Worm (Caenorhabditis elegans) whole organism, young adult: ENCODE data around the gene fip-2.

ENCODE experiments used
- B0019.2 ChIP-seq: fragments of 200-800 bp; sonication (Bioruptor generic); conservative IDR thresholded peaks from 2 replicates; pipeline ENCODE4 v1.3.6; 2022; ENCODE audit warnings: missing genetic modification reagents, missing genetic modification characterization, missing compliant biosample characterization
- B0261.1 ChIP-seq: sonication (generic microtip); optimal IDR thresholded peaks from 2 replicates; lab custom pipeline; 2016; ENCODE audit warnings: mild to moderate bottlenecking, missing genetic modification characterization, moderate library complexity, missing compliant biosample characterization
- B0336.3 ChIP-seq: fragments of 200-800 bp; sonication (Bioruptor generic); IDR thresholded peaks from 2 replicates; pipeline ENCODE4 v1.3.6; 2022; ENCODE audit warnings: missing genetic modification characterization, missing compliant biosample characterization
- C17E4.6 ChIP-seq: fragments of 200-800 bp; sonication (Bioruptor generic); IDR thresholded peaks from 2 replicates; pipeline ENCODE4 v1.3.6; 2022; ENCODE audit warnings: missing genetic modification reagents, missing genetic modification characterization, missing compliant biosample characterization
- F23B12.7 ChIP-seq: sonication (generic microtip); optimal IDR thresholded peaks from 2 replicates; lab custom pipeline; 2017; ENCODE audit warnings: missing genetic modification characterization, mild to moderate bottlenecking, missing compliant biosample characterization, antibody characterized with exemption, moderate library complexity; ENCODE audit not compliant: insufficient read depth
- F52B5.7 ChIP-seq: sonication (generic microtip); optimal IDR thresholded peaks from 2 replicates; lab custom pipeline; 2016; ENCODE audit warnings: mild to moderate bottlenecking, missing genetic modification characterization, missing compliant biosample characterization
- K11D2.4 ChIP-seq: fragments of 200-800 bp; sonication (Bioruptor generic); IDR thresholded peaks from 2 replicates; pipeline ENCODE4 v1.3.6; 2022; ENCODE audit warnings: missing genetic modification reagents, missing genetic modification characterization, missing compliant biosample characterization
- T07F8.4 ChIP-seq: sonication (generic microtip); optimal IDR thresholded peaks from 2 replicates; lab custom pipeline; 2016; ENCODE audit warnings: mild to moderate bottlenecking, missing genetic modification characterization, moderate library complexity, missing compliant biosample characterization
- T26A5.8 ChIP-seq: sonication (generic microtip); optimal IDR thresholded peaks from 2 replicates; lab custom pipeline; 2016; ENCODE audit warnings: missing genetic modification characterization, missing compliant biosample characterization
- Y79H2A.3 ChIP-seq: fragments of 200-800 bp; sonication (Bioruptor generic); conservative IDR thresholded peaks from 2 replicates; pipeline ENCODE4 v1.3.6; 2022; ENCODE audit warnings: missing genetic modification reagents, missing genetic modification characterization, missing compliant biosample characterization
- aptf-3 ChIP-seq: fragments of 200-800 bp; sonication (Bioruptor generic); IDR thresholded peaks from 2 replicates; pipeline ENCODE4 v1.3.6; 2022; ENCODE audit warnings: missing genetic modification characterization, missing compliant biosample characterization
- athp-1 ChIP-seq: sonication (generic microtip); optimal IDR thresholded peaks from 2 replicates; lab custom pipeline; 2017; ENCODE audit warnings: mild to moderate bottlenecking, missing genetic modification characterization, missing compliant biosample characterization
- attf-3 ChIP-seq: fragments of 200-800 bp; sonication (Bioruptor generic); conservative IDR thresholded peaks from 2 replicates; pipeline ENCODE4 v1.3.6; 2022; ENCODE audit warnings: missing genetic modification reagents, missing genetic modification characterization, missing compliant biosample characterization
- attf-5 ChIP-seq: fragments of 200-800 bp; sonication (Bioruptor generic); optimal IDR thresholded peaks from 2 replicates; lab custom pipeline; 2018; ENCODE audit warnings: mild to moderate bottlenecking, missing genetic modification characterization, missing compliant biosample characterization
- attf-6 ChIP-seq: fragments of 200-800 bp; sonication (Bioruptor generic); IDR thresholded peaks from 2 replicates; pipeline ENCODE4 v1.3.6; 2022; ENCODE audit warnings: missing genetic modification reagents, missing genetic modification characterization, missing compliant biosample characterization
- bed-1 ChIP-seq: fragments of 200-800 bp; sonication (Bioruptor generic); IDR thresholded peaks from 2 replicates; pipeline ENCODE4 v1.3.6; 2022; ENCODE audit warnings: missing genetic modification reagents, missing genetic modification characterization, missing compliant biosample characterization
- cebp-1 ChIP-seq, 2 experiments: fragments of 200-800 bp in 1 of 2; sonication (Bioruptor generic) in 1 of 2; sonication (generic microtip) in 1 of 2; IDR thresholded peaks in 1 of 2; optimal IDR thresholded peaks in 1 of 2; 2 replicates each; pipeline versions ENCODE4 v1.3.6 to Lab custom; 2017 to 2022; ENCODE audit warnings: missing compliant biosample characterization in 2 of 2, missing genetic modification characterization in 2 of 2, mild to moderate bottlenecking in 1 of 2, missing genetic modification reagents in 1 of 2, moderate library complexity in 1 of 2
- cebp-2 ChIP-seq: fragments of 200-800 bp; sonication (Bioruptor generic); IDR thresholded peaks from 2 replicates; pipeline ENCODE4 v1.3.6; 2022; ENCODE audit warnings: missing genetic modification characterization, missing compliant biosample characterization
- ceh-27 ChIP-seq: fragments of 200-800 bp; sonication (Bioruptor generic); optimal IDR thresholded peaks from 2 replicates; lab custom pipeline; 2018; ENCODE audit warnings: mild to moderate bottlenecking, missing genetic modification characterization, moderate library complexity, missing compliant biosample characterization
- ceh-79 ChIP-seq: sonication (generic microtip); optimal IDR thresholded peaks from 2 replicates; lab custom pipeline; 2017; ENCODE audit warnings: mild to moderate bottlenecking, missing genetic modification characterization, missing compliant biosample characterization
- chd-7 ChIP-seq: sonication (generic microtip); optimal IDR thresholded peaks from 2 replicates; lab custom pipeline; 2016; ENCODE audit warnings: mild to moderate bottlenecking, missing genetic modification characterization, moderate library complexity, missing compliant biosample characterization
- dox-1 ChIP-seq: fragments of 200-800 bp; sonication (Bioruptor generic); IDR thresholded peaks from 2 replicates; pipeline ENCODE4 v1.3.6; 2022; ENCODE audit warnings: missing genetic modification reagents, missing genetic modification characterization, missing compliant biosample characterization
- efl-1 ChIP-seq: fragments of 150-350 bp; optimal IDR thresholded peaks from 2 replicates; lab custom pipeline; 2014; ENCODE audit warnings: missing biosample characterization, missing genetic modification reagents, missing genetic modification characterization
- egl-44 ChIP-seq: fragments of 200-800 bp; sonication (Bioruptor generic); IDR thresholded peaks from 2 replicates; pipeline ENCODE4 v1.3.6; 2022; ENCODE audit warnings: missing genetic modification reagents, missing genetic modification characterization, missing compliant biosample characterization
- egrh-3 ChIP-seq: fragments of 200-800 bp; sonication (Bioruptor generic); IDR thresholded peaks from 2 replicates; pipeline ENCODE4 v1.3.6; 2022; ENCODE audit warnings: missing genetic modification reagents, missing genetic modification characterization, missing compliant biosample characterization
- gei-17 ChIP-seq: fragments of 200-800 bp; sonication (Bioruptor generic); optimal IDR thresholded peaks from 2 replicates; lab custom pipeline; 2018; ENCODE audit warnings: mild to moderate bottlenecking, missing genetic modification characterization, missing compliant biosample characterization
- hmg-20 ChIP-seq: fragments of 200-800 bp; sonication (Bioruptor generic); IDR thresholded peaks from 2 replicates; pipeline ENCODE4 v1.3.6; 2022; ENCODE audit warnings: missing genetic modification reagents, missing genetic modification characterization, missing compliant biosample characterization
- hsf-1 ChIP-seq: fragments of 200-800 bp; sonication (Bioruptor generic); IDR thresholded peaks from 2 replicates; pipeline ENCODE4 v1.3.6; 2022; ENCODE audit warnings: missing genetic modification reagents, missing genetic modification characterization, missing compliant biosample characterization
- lag-1 ChIP-seq: fragments of 200-800 bp; sonication (Bioruptor generic); IDR thresholded peaks from 2 replicates; pipeline ENCODE4 v1.3.6; 2022; ENCODE audit warnings: missing genetic modification reagents, missing genetic modification characterization, missing compliant biosample characterization
- let-607 ChIP-seq, 2 experiments: fragments of 200-800 bp in 1 of 2; sonication (Bioruptor generic) in 1 of 2; sonication (generic microtip) in 1 of 2; optimal IDR thresholded peaks; 2 replicates each; lab custom pipeline; 2016 to 2018; ENCODE audit warnings: mild to moderate bottlenecking in 2 of 2, missing compliant biosample characterization in 2 of 2, missing genetic modification characterization in 2 of 2, moderate library complexity in 2 of 2, missing genotype in 1 of 2
- lin-40 ChIP-seq: sonication (generic microtip); optimal IDR thresholded peaks from 2 replicates; lab custom pipeline; 2016; ENCODE audit warnings: missing genetic modification characterization, mild to moderate bottlenecking, missing compliant biosample characterization, missing genotype, missing genetic modification reagents
- lsl-1 ChIP-seq: fragments of 200-800 bp; sonication (Bioruptor generic); optimal IDR thresholded peaks from 2 replicates; lab custom pipeline; 2018; ENCODE audit warnings: mild to moderate bottlenecking, missing genetic modification characterization, moderate library complexity, missing compliant biosample characterization
- mcd-1 ChIP-seq: fragments of 200-800 bp; sonication (Bioruptor generic); IDR thresholded peaks from 2 replicates; pipeline ENCODE4 v1.3.6; 2022; ENCODE audit warnings: missing genetic modification reagents, missing genetic modification characterization, missing compliant biosample characterization
- nfyb-1 ChIP-seq: fragments of 200-800 bp; sonication (Bioruptor generic); IDR thresholded peaks from 2 replicates; pipeline ENCODE4 v1.3.6; 2022; ENCODE audit warnings: missing genetic modification reagents, missing genetic modification characterization, missing compliant biosample characterization
- nhr-120 ChIP-seq: fragments of 200-800 bp; sonication (Bioruptor generic); IDR thresholded peaks from 2 replicates; pipeline ENCODE4 v1.3.6; 2022; ENCODE audit warnings: missing genetic modification characterization, missing compliant biosample characterization
- nhr-90 ChIP-seq: sonication (generic microtip); optimal IDR thresholded peaks from 2 replicates; lab custom pipeline; 2016; ENCODE audit warnings: missing genotype, mild to moderate bottlenecking, missing genetic modification characterization, missing compliant biosample characterization
- pha-4 ChIP-seq: fragments of 150-350 bp; sonication (generic microtip); optimal IDR thresholded peaks from 2 replicates; lab custom pipeline; 2014; ENCODE audit warnings: missing biosample characterization, missing genetic modification reagents, missing genetic modification characterization
- rpc-1 ChIP-seq, 2 experiments: fragments of 150-350 bp in 1 of 2; sonication (generic microtip) in 1 of 2; optimal IDR thresholded peaks; 2 replicates each; lab custom pipeline; 2014 to 2018; ENCODE audit warnings: missing biosample characterization in 1 of 2, missing genetic modification characterization in 1 of 2, missing genetic modification reagents in 1 of 2, missing genotype in 1 of 2
- sdz-38 ChIP-seq: sonication (generic microtip); optimal IDR thresholded peaks from 2 replicates; lab custom pipeline; 2016; ENCODE audit warnings: missing genotype, missing genetic modification characterization, missing compliant biosample characterization
- snpc-3.4 ChIP-seq: sonication (generic microtip); optimal IDR thresholded peaks from 2 replicates; lab custom pipeline; 2017; ENCODE audit warnings: missing genetic modification characterization, mild to moderate bottlenecking, missing compliant biosample characterization, antibody characterized with exemption, moderate library complexity, missing genotype, missing genetic modification reagents
- unc-130 ChIP-seq: sonication (generic microtip); optimal IDR thresholded peaks from 2 replicates; lab custom pipeline; 2016; ENCODE audit warnings: missing genetic modification reagents, missing genetic modification characterization, missing compliant biosample characterization
- xnd-1 ChIP-seq: sonication (generic microtip); optimal IDR thresholded peaks from 2 replicates; lab custom pipeline; 2016; ENCODE audit warnings: missing genotype, missing genetic modification reagents, missing genetic modification characterization, missing compliant biosample characterization
- zfh-2 ChIP-seq: fragments of 200-800 bp; sonication (Bioruptor generic); conservative IDR thresholded peaks from 2 replicates; pipeline ENCODE4 v1.3.6; 2022; ENCODE audit warnings: missing genetic modification reagents, missing genetic modification characterization, missing compliant biosample characterization
- zim-3 ChIP-seq: sonication (generic microtip); optimal IDR thresholded peaks from 2 replicates; lab custom pipeline; 2017; ENCODE audit warnings: mild to moderate bottlenecking, missing genetic modification characterization, moderate library complexity, missing compliant biosample characterization
- ztf-18 ChIP-seq: sonication (generic microtip); optimal IDR thresholded peaks from 2 replicates; lab custom pipeline; 2016; ENCODE audit warnings: missing genotype, mild to moderate bottlenecking, missing genetic modification characterization, missing compliant biosample characterization
- ztf-22 ChIP-seq: fragments of 200-800 bp; sonication (Bioruptor generic); optimal IDR thresholded peaks from 2 replicates; lab custom pipeline; 2018; ENCODE audit warnings: mild to moderate bottlenecking, missing genetic modification characterization, moderate library complexity, missing compliant biosample characterization
- ztf-25 ChIP-seq: fragments of 200-800 bp; sonication (Bioruptor generic); IDR thresholded peaks from 2 replicates; pipeline ENCODE4 v1.3.6; 2022; ENCODE audit warnings: missing genetic modification reagents, missing genetic modification characterization, missing compliant biosample characterization
- ztf-3 ChIP-seq: fragments of 200-800 bp; sonication (Bioruptor generic); optimal IDR thresholded peaks from 2 replicates; lab custom pipeline; 2018; ENCODE audit warnings: mild to moderate bottlenecking, missing genetic modification characterization, missing compliant biosample characterization

fip-2 gene

ce11 chrV:9088758-9089157 lies 21.0 kb downstream of the fip-2 start:
- TF ChIP-seq ceh-27 (GFP tag; lab: Kevin White, UChicago) (no peak), hmg-20 (GFP tag; lab: Robert Waterston, UW) (no peak), bed-1 (no peak), nhr-120 (GFP tag; lab: Robert Waterston, UW) (no peak), nhr-90 (tag; lab: Kevin White, UChicago) (no peak), ztf-25 (GFP tag; lab: Robert Waterston, UW) (no peak), lag-1 (no peak), zim-3 (tag; lab: Kevin White, UChicago) (peak; percentile 18), aptf-3 (GFP tag; lab: Robert Waterston, UW) (0 out of 2 replicates have a peak, but pooled peaks have one; percentile 53), hsf-1 (GFP tag; lab: Robert Waterston, UW) (no peak), unc-130 (GFP tag; lab: Kevin White, UChicago) (no peak), pha-4 (tag; lab: Kevin White, UChicago) (no peak), ceh-79 (tag; lab: Kevin White, UChicago) (no peak), egrh-3 (GFP tag; lab: Robert Waterston, UW) (0 out of 2 replicates have a peak, but pooled peaks have one; percentile 19), xnd-1 (tag; lab: Kevin White, UChicago) (no peak), cebp-2 (0 out of 2 replicates have a peak, but pooled peaks have one; percentile 5), attf-5 (GFP tag; lab: Kevin White, UChicago) (no peak), athp-1 (tag; lab: Kevin White, UChicago) (no peak), efl-1 (no peak), Y79H2A.3 (GFP tag; lab: Robert Waterston, UW) (no peak), attf-3 (GFP tag; lab: Robert Waterston, UW) (no peak), gei-17 (no peak), rpc-1 (optimal IDR thresholded peaks at IDR 0.05; lab: Kevin White, UChicago) (no peak), rpc-1 (tag; optimal IDR thresholded peaks at IDR 0.05; lab: Kevin White, UChicago) (no peak), B0261.1 (tag; lab: Kevin White, UChicago) (no peak), cebp-1 (GFP tag; IDR thresholded peaks at IDR 0.05; lab: Robert Waterston, UW) (no peak), cebp-1 (tag; optimal IDR thresholded peaks at IDR 0.05; lab: Kevin White, UChicago) (peak; percentile 10), dox-1 (peak; percentile 87), egl-44 (GFP tag; lab: Robert Waterston, UW) (0 out of 2 replicates have a peak, but pooled peaks have one; percentile 20), ztf-18 (tag; lab: Kevin White, UChicago) (no peak), K11D2.4 (GFP tag; lab: Robert Waterston, UW) (no peak), lin-40 (tag; lab: Kevin White, UChicago) (no peak), F23B12.7 (tag; lab: Kevin White, UChicago) (no peak), ztf-22 (no peak), ztf-3 (GFP tag; lab: Kevin White, UChicago) (no peak), C17E4.6 (GFP tag; lab: Robert Waterston, UW) (no peak), nfyb-1 (GFP tag; lab: Robert Waterston, UW) (peak; percentile 32), B0336.3 (no peak), attf-6 (GFP tag; lab: Robert Waterston, UW) (no peak), zfh-2 (GFP tag; lab: Robert Waterston, UW) (no peak), B0019.2 (no peak), sdz-38 (tag; lab: Kevin White, UChicago) (no peak), mcd-1 (no peak; the same call in 1 of the 2 replicates), snpc-3.4 (tag; lab: Kevin White, UChicago) (no peak), let-607 (tag; optimal IDR thresholded peaks at IDR 0.05; lab: Kevin White, UChicago) (peak in 1 of 2 experiments; percentile 19), T07F8.4 (tag; lab: Kevin White, UChicago) (no peak), T26A5.8 (no peak), lsl-1 (no peak), F52B5.7 (no peak), chd-7 (tag; lab: Kevin White, UChicago) (no peak)
